Worm (Caenorhabditis elegans) whole organism, L4 larva: ENCODE results near the gene oac-32.

Source experiments
- ZK337.2 ChIP-seq: fragments of 200-800 bp; sonication (Bioruptor generic); IDR thresholded peaks from 2 replicates; pipeline ENCODE4 v1.3.6; 2022; ENCODE audit warnings: missing genetic modification reagents, missing genetic modification characterization, missing compliant biosample characterization
- aha-1 ChIP-seq: fragments of 150-350 bp; peaks from one replicate; lab custom pipeline; 2014; ENCODE audit warnings: missing biosample characterization, missing genetic modification characterization
- ceh-82 ChIP-seq: sonication (generic microtip); optimal IDR thresholded peaks from 2 replicates; lab custom pipeline; 2017; ENCODE audit warnings: missing biosample characterization, missing genetic modification characterization
- daf-8 ChIP-seq: fragments of 200-800 bp; sonication (Bioruptor generic); IDR thresholded peaks from 2 replicates; pipeline ENCODE4 v1.3.6; 2022; ENCODE audit warnings: missing genetic modification characterization, missing compliant biosample characterization
- fos-1 ChIP-seq: fragments of 150-350 bp; optimal IDR thresholded peaks from 2 replicates; lab custom pipeline; 2014; ENCODE audit warnings: missing biosample characterization, missing genetic modification characterization
- hmg-1.1 ChIP-seq: fragments of 200-800 bp; sonication (Bioruptor generic); IDR thresholded peaks from 2 replicates; pipeline ENCODE4 v1.3.6; 2022; ENCODE audit warnings: missing genetic modification reagents, missing genetic modification characterization, missing compliant biosample characterization
- lin-15B ChIP-seq: fragments of 150-350 bp; sonication (generic microtip); optimal IDR thresholded peaks from 3 replicates; lab custom pipeline; 2014; ENCODE audit warnings: missing biosample characterization, missing genetic modification characterization
- nhr-25 ChIP-seq: sonication (generic microtip); optimal IDR thresholded peaks from 2 replicates; lab custom pipeline; 2017; ENCODE audit warnings: missing genetic modification characterization, mild to moderate bottlenecking, missing compliant biosample characterization, antibody characterized with exemption, moderate library complexity, borderline replicate concordance; ENCODE audit not compliant: insufficient read depth
- nhr-28 ChIP-seq: fragments of 150-350 bp; optimal IDR thresholded peaks from 2 replicates; lab custom pipeline; 2014; ENCODE audit warnings: missing biosample characterization, missing genetic modification characterization
- nhr-6 ChIP-seq: fragments of 150-350 bp; optimal IDR thresholded peaks from 2 replicates; lab custom pipeline; 2014; ENCODE audit warnings: missing biosample characterization, missing genetic modification characterization
- snpc-4 ChIP-seq: fragments of 150-350 bp; optimal IDR thresholded peaks from 2 replicates; lab custom pipeline; 2014; ENCODE audit warnings: missing biosample characterization, missing genetic modification characterization
- tra-1 ChIP-seq: fragments of 200-800 bp; sonication (Bioruptor generic); IDR thresholded peaks from 2 replicates; pipeline ENCODE4 v1.3.6; 2022; ENCODE audit warnings: missing genetic modification reagents, missing genetic modification characterization, missing compliant biosample characterization

DNA sequence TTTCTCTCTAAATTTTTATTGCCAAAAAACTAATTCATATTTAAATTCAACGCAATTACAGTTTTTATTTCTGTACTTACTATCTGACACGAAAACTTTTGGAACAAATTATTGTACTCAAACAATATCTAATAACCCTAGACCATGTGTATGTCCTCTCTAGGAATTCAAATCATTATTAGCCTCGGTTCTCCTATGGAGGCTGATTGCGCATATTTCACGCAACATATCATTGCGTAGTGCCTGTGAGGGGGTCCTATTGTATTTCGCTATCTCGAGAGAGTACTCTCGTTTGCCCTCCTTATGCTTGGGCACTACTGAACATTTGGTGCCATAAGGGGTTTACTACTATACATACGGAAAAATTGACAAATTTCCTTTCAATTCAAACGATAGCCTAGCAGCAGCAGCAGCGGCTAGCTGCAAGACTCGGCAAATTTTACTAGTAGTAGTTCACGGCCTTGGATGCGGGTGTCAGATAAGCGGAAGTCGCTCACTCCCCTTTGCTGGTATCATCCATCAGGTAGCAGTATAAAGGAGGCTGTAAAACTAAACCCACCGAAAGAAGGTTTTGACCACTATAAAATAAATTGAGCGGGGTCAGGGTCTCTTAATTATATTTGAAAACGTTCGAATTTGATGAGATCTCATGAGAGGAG is 33.1 kb upstream of the oac-32 start:
- TF ChIP-seq fos-1 (no peak), hmg-1.1 (GFP tag; lab: Robert Waterston, UW) (no peak), nhr-25 (tag; lab: Kevin White, UChicago) (no peak), ZK337.2 (GFP tag; lab: Robert Waterston, UW) (no peak), nhr-28 (tag; lab: Kevin White, UChicago) (no peak), ceh-82 (tag; lab: Kevin White, UChicago) (no peak), snpc-4 (tag; lab: Kevin White, UChicago) (no peak), lin-15B (tag; lab: Kevin White, UChicago) (no peak), aha-1 (tag; lab: Kevin White, UChicago) (no peak), tra-1 (GFP tag; lab: Robert Waterston, UW) (no peak), nhr-6 (tag; lab: Kevin White, UChicago) (no peak), daf-8 (GFP tag; lab: Robert Waterston, UW) (no peak)
